Worm (Caenorhabditis elegans) whole organism, young adult: ENCODE results near the gene uig-1.

Experiments used
- F22D6.2 ChIP-seq: sonication (generic microtip); optimal IDR thresholded peaks from 2 replicates; lab custom pipeline; 2016; ENCODE audit warnings: mild to moderate bottlenecking, missing genetic modification characterization, missing compliant biosample characterization
- Y95B8A.8 ChIP-seq: fragments of 200-800 bp; sonication (Bioruptor generic); IDR thresholded peaks from 2 replicates; pipeline ENCODE4 v1.3.6; 2022; ENCODE audit warnings: missing genetic modification reagents, missing genetic modification characterization, missing compliant biosample characterization
- akir-1 ChIP-seq: fragments of 200-800 bp; sonication (Bioruptor generic); optimal IDR thresholded peaks from 2 replicates; lab custom pipeline; 2018; ENCODE audit warnings: mild to moderate bottlenecking, missing genetic modification characterization, moderate library complexity, missing compliant biosample characterization
- cebp-2 ChIP-seq: fragments of 200-800 bp; sonication (Bioruptor generic); IDR thresholded peaks from 2 replicates; pipeline ENCODE4 v1.3.6; 2022; ENCODE audit warnings: missing genetic modification characterization, missing compliant biosample characterization

ce11 chrV:13300492-13300891 is 4.7 kb upstream of the uig-1 start:
- no peak for TF ChIP-seq Y95B8A.8 (GFP tag; lab: Robert Waterston, UW)
- no peak for TF ChIP-seq cebp-2 (GFP tag; lab: Robert Waterston, UW)
- TF ChIP-seq akir-1 (GFP tag; lab: Kevin White, UChicago): no peak
- TF ChIP-seq F22D6.2 (tag; lab: Kevin White, UChicago): no peak
